Fruit fly (Drosophila melanogaster): ENCODE data around the gene cindr.

dm6 chr3R:30820707-30821319 lies 12.4 kb downstream of the cindr start:
- TF ChIP-seq dac (GFP tag; optimal IDR thresholded peaks at IDR 0.05), result no peak
- TF ChIP-seq Sox14 (GFP tag; optimal IDR thresholded peaks at IDR 0.05), result no peak
- TF ChIP-seq eg (GFP tag; IDR thresholded peaks at IDR 0.05), result no peak
- TF ChIP-seq Sox15 (GFP tag; optimal IDR thresholded peaks at IDR 0.05), result no peak
- no peak for TF ChIP-seq Gug (GFP tag; IDR thresholded peaks at IDR 0.05)
